Worm (Caenorhabditis elegans): Measurements from ENCODE around the gene hipr-1.

ce11 chrIII:8696680-8697079 lies 23.3 kb upstream of the hipr-1 start:
- no peak for TF ChIP-seq unc-62 (GFP tag; optimal IDR thresholded peaks at IDR 0.05)
- TF ChIP-seq nhr-237 (tag; optimal IDR thresholded peaks at IDR 0.05), result no peak
- TF ChIP-seq ztf-11 (tag; optimal IDR thresholded peaks at IDR 0.05), result no peak
- peak; percentile 95 for TF ChIP-seq fos-1 (tag; optimal IDR thresholded peaks at IDR 0.05)
- peak; percentile 31 for TF ChIP-seq ama-1 (optimal IDR thresholded peaks at IDR 0.05)
